Worm (Caenorhabditis elegans) whole organism, mixed stage, embryonic: ENCODE measurements around the gene str-262.

Experiments used
- M03D4.4 ChIP-seq: sonication (generic microtip); optimal IDR thresholded peaks from 2 replicates; lab custom pipeline; 2017; ENCODE audit warnings: mild to moderate bottlenecking, missing genetic modification characterization, missing compliant biosample characterization
- bed-3 ChIP-seq: fragments of 200-800 bp; sonication (Bioruptor generic); optimal IDR thresholded peaks from 3 replicates; lab custom pipeline; 2018; ENCODE audit warnings: mild to moderate bottlenecking, missing genetic modification characterization, moderate library complexity, missing compliant biosample characterization
- blmp-1 ChIP-seq: fragments of 150-350 bp; optimal IDR thresholded peaks from 2 replicates; lab custom pipeline; 2014; ENCODE audit warnings: missing biosample characterization, missing genetic modification characterization
- ceh-39 ChIP-seq: fragments of 150-350 bp; optimal IDR thresholded peaks from 2 replicates; lab custom pipeline; 2014; ENCODE audit warnings: missing biosample characterization, missing genetic modification characterization
- ceh-43 ChIP-seq: fragments of 200-800 bp; sonication (Bioruptor generic); optimal IDR thresholded peaks from 2 replicates; lab custom pipeline; 2018; ENCODE audit warnings: mild to moderate bottlenecking, missing genetic modification characterization, moderate library complexity, missing compliant biosample characterization
- ces-1 ChIP-seq: fragments of 150-350 bp; optimal IDR thresholded peaks from 2 replicates; lab custom pipeline; 2014; ENCODE audit warnings: missing biosample characterization, missing genetic modification reagents, missing genetic modification characterization
- cnd-1 ChIP-seq: fragments of 200-800 bp; sonication (Bioruptor generic); optimal IDR thresholded peaks from 2 replicates; lab custom pipeline; 2018; ENCODE audit warnings: mild to moderate bottlenecking, missing genetic modification characterization, missing compliant biosample characterization
- drap-1 ChIP-seq: fragments of 200-800 bp; sonication (Bioruptor generic); optimal IDR thresholded peaks from 3 replicates; lab custom pipeline; 2018; ENCODE audit warnings: mild to moderate bottlenecking, missing genetic modification characterization, missing compliant biosample characterization
- elt-3 ChIP-seq: fragments of 150-350 bp; optimal IDR thresholded peaks from 2 replicates; lab custom pipeline; 2014; ENCODE audit warnings: missing biosample characterization, missing genetic modification characterization
- flh-1 ChIP-seq: fragments of 200-800 bp; sonication (Bioruptor generic); optimal IDR thresholded peaks from 2 replicates; lab custom pipeline; 2018; ENCODE audit warnings: mild to moderate bottlenecking, missing genetic modification characterization, moderate library complexity, missing compliant biosample characterization
- ham-2 ChIP-seq: fragments of 200-800 bp; sonication (Bioruptor generic); optimal IDR thresholded peaks from 2 replicates; lab custom pipeline; 2018; ENCODE audit warnings: mild to moderate bottlenecking, missing genetic modification characterization, missing compliant biosample characterization
- hlh-1 ChIP-seq: fragments of 150-350 bp; optimal IDR thresholded peaks from 2 replicates; lab custom pipeline; 2014; ENCODE audit warnings: missing biosample characterization, missing genetic modification reagents, missing genetic modification characterization
- lin-13 ChIP-seq: fragments of 150-350 bp; optimal IDR thresholded peaks from 2 replicates; lab custom pipeline; 2014; ENCODE audit warnings: missing biosample characterization, missing genetic modification characterization
- lsy-2 ChIP-seq: fragments of 150-350 bp; optimal IDR thresholded peaks from 2 replicates; lab custom pipeline; 2014; ENCODE audit warnings: missing biosample characterization, missing genetic modification characterization
- mep-1 ChIP-seq: fragments of 150-350 bp; optimal IDR thresholded peaks from 2 replicates; lab custom pipeline; 2017; ENCODE audit warnings: missing biosample characterization, missing genetic modification reagents, missing genetic modification characterization, inconsistent platforms
- mls-2 ChIP-seq: sonication (generic microtip); optimal IDR thresholded peaks from 2 replicates; lab custom pipeline; 2016; ENCODE audit warnings: mild to moderate bottlenecking, missing genetic modification characterization, moderate library complexity, missing compliant biosample characterization
- nhr-12 ChIP-seq: fragments of 150-350 bp; optimal IDR thresholded peaks from 2 replicates; lab custom pipeline; 2014; ENCODE audit warnings: missing biosample characterization, missing genetic modification characterization
- nhr-2 ChIP-seq: fragments of 150-350 bp; optimal IDR thresholded peaks from 2 replicates; lab custom pipeline; 2014; ENCODE audit warnings: missing biosample characterization, missing genetic modification characterization
- nhr-237 ChIP-seq: fragments of 150-350 bp; optimal IDR thresholded peaks from 2 replicates; lab custom pipeline; 2014; ENCODE audit warnings: missing biosample characterization, missing genetic modification characterization
- nhr-76 ChIP-seq: sonication (generic microtip); optimal IDR thresholded peaks from 2 replicates; lab custom pipeline; 2017; ENCODE audit warnings: missing biosample characterization, missing genetic modification characterization
- pha-4 ChIP-seq: fragments of 150-350 bp; optimal IDR thresholded peaks from 2 replicates; lab custom pipeline; 2018; ENCODE audit warnings: missing biosample characterization, missing genetic modification reagents, missing genetic modification characterization
- sem-2 ChIP-seq: fragments of 200-800 bp; sonication (Bioruptor generic); optimal IDR thresholded peaks from 2 replicates; lab custom pipeline; 2018; ENCODE audit warnings: mild to moderate bottlenecking, missing genetic modification characterization, missing compliant biosample characterization
- snpc-4 ChIP-seq: fragments of 150-350 bp; optimal IDR thresholded peaks from 2 replicates; lab custom pipeline; 2014; ENCODE audit warnings: missing biosample characterization, missing genetic modification characterization
- sptf-1 ChIP-seq: sonication (generic microtip); optimal IDR thresholded peaks from 2 replicates; lab custom pipeline; 2017; ENCODE audit warnings: mild to moderate bottlenecking, missing genetic modification characterization, moderate library complexity, missing compliant biosample characterization
- tbx-8 ChIP-seq: fragments of 200-800 bp; sonication (Bioruptor generic); optimal IDR thresholded peaks from 2 replicates; lab custom pipeline; 2018; ENCODE audit warnings: mild to moderate bottlenecking, missing genetic modification characterization, moderate library complexity, missing compliant biosample characterization
- unc-120 ChIP-seq: sonication (generic microtip); optimal IDR thresholded peaks from 2 replicates; lab custom pipeline; 2017; ENCODE audit warnings: missing genetic modification characterization, missing compliant biosample characterization; ENCODE audit not compliant: poor library complexity, severe bottlenecking
- unc-39 ChIP-seq: fragments of 150-350 bp; optimal IDR thresholded peaks from 2 replicates; lab custom pipeline; 2014; ENCODE audit warnings: missing biosample characterization, missing genetic modification characterization
- unc-62 ChIP-seq: fragments of 150-350 bp; optimal IDR thresholded peaks from 2 replicates; lab custom pipeline; 2014; ENCODE audit warnings: missing biosample characterization, missing genetic modification reagents, missing genetic modification characterization
- zip-8 ChIP-seq: fragments of 150-350 bp; optimal IDR thresholded peaks from 2 replicates; lab custom pipeline; 2014; ENCODE audit warnings: missing biosample characterization, missing genetic modification characterization
- ztf-11 ChIP-seq: fragments of 150-350 bp; optimal IDR thresholded peaks from 2 replicates; lab custom pipeline; 2014; ENCODE audit warnings: missing biosample characterization, missing genetic modification characterization

Gene str-262

DNA sequence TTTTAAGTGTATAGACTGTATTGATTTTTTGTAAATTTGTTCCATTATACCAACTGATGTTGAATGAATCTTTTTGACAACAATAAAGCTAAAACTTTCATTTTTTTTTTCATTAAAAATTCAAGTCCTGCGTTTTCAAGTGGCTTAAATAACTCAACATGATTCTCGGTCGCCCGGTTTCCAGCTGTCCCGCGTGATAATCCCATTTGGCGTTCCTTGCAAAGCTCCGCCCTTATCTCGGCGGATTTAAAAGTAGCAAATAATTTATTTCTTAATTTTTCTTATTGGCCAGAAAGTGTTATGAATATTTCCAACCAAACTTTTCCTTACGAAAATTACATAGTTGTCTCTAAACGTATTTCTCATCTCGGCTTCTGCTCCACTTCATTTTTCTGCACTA, 3.6 kb upstream of the str-262 start, which contains the start of gene str-20:
str-20 (plus strand) TSS at position 301 of the 400 bp plus-strand sequence.
- TF ChIP-seq cnd-1 (no peak), mls-2 (no peak), lsy-2 (no peak), ztf-11 (tag; lab: Kevin White, UChicago) (no peak), ces-1 (GFP tag; lab: Kevin White, UChicago) (no peak), snpc-4 (tag; lab: Kevin White, UChicago) (no peak), nhr-12 (no peak), ham-2 (GFP tag; lab: Kevin White, UChicago) (no peak)

DNA sequence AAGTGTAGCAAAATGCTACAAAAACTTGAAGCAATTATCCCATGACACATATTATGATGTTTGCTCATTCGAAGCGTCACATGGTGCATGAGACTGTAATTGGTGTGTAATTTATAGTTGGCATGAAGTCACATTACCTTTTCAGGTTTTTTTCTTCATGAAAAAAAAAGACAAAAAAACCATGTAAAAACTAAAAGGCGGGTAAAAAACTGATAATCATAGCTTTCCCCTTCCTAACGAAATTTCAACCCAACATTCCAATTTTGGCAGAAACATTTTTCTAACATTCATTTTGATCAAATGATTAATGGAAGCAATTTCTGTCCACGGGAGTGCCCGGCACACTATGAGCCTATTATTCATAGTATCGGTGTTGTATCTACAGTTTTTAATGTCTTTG, 4.5 kb downstream of the str-262 start, which contains the start of gene sri-4:
sri-4 (plus strand) TSS at position 301 of the 400 bp plus-strand sequence.
- TF ChIP-seq flh-1 (GFP tag; lab: Kevin White, UChicago) = no peak
- TF ChIP-seq sptf-1 (tag; lab: Kevin White, UChicago) = no peak
- no peak for TF ChIP-seq snpc-4 (tag; lab: Kevin White, UChicago)
- no peak for TF ChIP-seq ceh-39
- TF ChIP-seq drap-1 (GFP tag; lab: Kevin White, UChicago) = no peak
- no peak for TF ChIP-seq elt-3
- no peak for TF ChIP-seq pha-4 (tag; lab: Kevin White, UChicago)
- no peak for TF ChIP-seq unc-120
- no peak for TF ChIP-seq tbx-8 (GFP tag; lab: Kevin White, UChicago)
- TF ChIP-seq zip-8 = no peak
- no peak for TF ChIP-seq lsy-2
- TF ChIP-seq ham-2 (GFP tag; lab: Kevin White, UChicago) = no peak
- no peak for TF ChIP-seq mep-1 (tag; lab: Kevin White, UChicago)
- TF ChIP-seq ces-1 (GFP tag; lab: Kevin White, UChicago) = no peak
- no peak for TF ChIP-seq lin-13 (tag; lab: Kevin White, UChicago)
- no peak for TF ChIP-seq blmp-1 (tag; lab: Kevin White, UChicago)
- TF ChIP-seq nhr-76 = no peak

DNA sequence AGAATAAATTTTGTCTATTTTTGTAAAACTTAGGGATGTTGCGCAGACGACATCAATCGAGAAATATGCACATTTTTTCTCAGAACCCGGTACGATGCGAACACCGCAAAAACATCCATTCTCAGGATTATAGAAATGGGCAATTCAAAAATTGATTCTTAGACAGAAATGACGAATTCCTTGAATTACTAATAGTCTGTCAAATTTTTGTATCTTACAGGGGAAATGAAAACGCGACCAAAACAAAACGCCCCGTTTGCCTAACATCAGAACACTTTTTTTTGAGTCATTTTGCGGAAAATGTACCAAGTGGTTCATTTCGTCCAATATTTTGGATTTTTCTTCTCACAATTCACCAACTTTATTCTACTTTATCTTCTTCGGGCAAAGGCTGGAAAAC, 9.2 kb downstream of the str-262 start, which contains the start of gene str-134:
str-134 (plus strand) TSS at position 301 of the 400 bp plus-strand sequence.
- TF ChIP-seq zip-8 = no peak
- TF ChIP-seq mep-1 (tag; lab: Kevin White, UChicago) = no peak
- TF ChIP-seq nhr-237 (tag; lab: Kevin White, UChicago) = no peak
- no peak for TF ChIP-seq ham-2 (GFP tag; lab: Kevin White, UChicago)
- no peak for TF ChIP-seq snpc-4 (tag; lab: Kevin White, UChicago)
- TF ChIP-seq drap-1 (GFP tag; lab: Kevin White, UChicago) = no peak
- no peak for TF ChIP-seq mls-2
- TF ChIP-seq M03D4.4 (tag; lab: Kevin White, UChicago) = no peak
- no peak for TF ChIP-seq nhr-76
- TF ChIP-seq pha-4 (tag; lab: Kevin White, UChicago) = no peak

DNA sequence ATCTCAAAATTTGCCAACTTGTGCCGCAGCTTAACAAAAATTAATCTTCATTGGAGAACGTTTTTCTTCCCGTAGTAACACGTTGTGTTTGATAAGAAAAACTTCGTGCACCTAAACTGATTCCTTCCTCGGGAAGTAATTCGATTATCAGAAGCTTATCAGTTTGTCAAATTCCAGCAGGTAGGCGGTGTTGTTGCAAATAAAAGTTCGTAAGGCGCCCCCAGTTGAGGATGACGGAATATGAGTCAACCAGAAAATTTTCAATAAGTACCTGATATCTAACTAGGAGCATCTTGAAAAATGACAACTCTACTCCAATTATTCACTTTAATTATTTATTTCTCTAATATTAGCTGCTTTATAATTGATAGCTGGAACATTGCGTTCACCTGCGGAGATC, 10.8 kb downstream of the str-262 start, which contains the start of gene C05E4.7:
C05E4.7 (plus strand) TSS at position 301 of the 400 bp plus-strand sequence.
- TF ChIP-seq ztf-11 (tag; lab: Kevin White, UChicago) (no peak), unc-62 (GFP tag; lab: Kevin White, UChicago) (no peak), hlh-1 (tag; lab: Kevin White, UChicago) (no peak), zip-8 (no peak), mls-2 (no peak), drap-1 (GFP tag; lab: Kevin White, UChicago) (no peak), tbx-8 (GFP tag; lab: Kevin White, UChicago) (no peak), nhr-76 (no peak), nhr-237 (tag; lab: Kevin White, UChicago) (no peak)

DNA sequence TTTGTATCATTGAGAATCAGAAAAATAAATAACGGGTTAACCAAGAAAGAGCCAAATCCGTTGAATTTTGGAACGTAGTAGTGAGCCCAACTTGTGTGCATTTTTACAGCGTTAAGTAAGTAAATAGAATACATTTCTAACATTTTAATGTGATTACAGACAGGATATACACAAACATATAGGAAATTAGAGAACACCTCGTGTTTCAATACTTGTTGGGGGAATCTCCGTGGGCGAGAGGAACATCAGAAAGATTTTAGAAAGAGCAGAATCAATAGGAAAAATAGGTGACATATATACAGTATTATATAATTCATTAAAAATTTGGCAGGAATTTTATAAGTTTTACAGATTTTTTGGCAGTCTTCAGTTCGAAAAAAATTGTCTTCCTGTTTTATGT, 13.8 kb downstream of the str-262 start, which contains the start of gene srj-24:
srj-24 (minus strand) TSS at position 101 of the 400 bp plus-strand sequence.
- TF ChIP-seq ceh-43 (no peak), unc-62 (GFP tag; lab: Kevin White, UChicago) (no peak), drap-1 (GFP tag; lab: Kevin White, UChicago) (no peak), hlh-1 (tag; lab: Kevin White, UChicago) (no peak), mep-1 (tag; lab: Kevin White, UChicago) (no peak), nhr-76 (no peak), snpc-4 (tag; lab: Kevin White, UChicago) (no peak), pha-4 (tag; lab: Kevin White, UChicago) (no peak), bed-3 (GFP tag; lab: Kevin White, UChicago) (no peak), lsy-2 (no peak), M03D4.4 (tag; lab: Kevin White, UChicago) (no peak), ceh-39 (no peak), ztf-11 (tag; lab: Kevin White, UChicago) (no peak), elt-3 (no peak)

DNA sequence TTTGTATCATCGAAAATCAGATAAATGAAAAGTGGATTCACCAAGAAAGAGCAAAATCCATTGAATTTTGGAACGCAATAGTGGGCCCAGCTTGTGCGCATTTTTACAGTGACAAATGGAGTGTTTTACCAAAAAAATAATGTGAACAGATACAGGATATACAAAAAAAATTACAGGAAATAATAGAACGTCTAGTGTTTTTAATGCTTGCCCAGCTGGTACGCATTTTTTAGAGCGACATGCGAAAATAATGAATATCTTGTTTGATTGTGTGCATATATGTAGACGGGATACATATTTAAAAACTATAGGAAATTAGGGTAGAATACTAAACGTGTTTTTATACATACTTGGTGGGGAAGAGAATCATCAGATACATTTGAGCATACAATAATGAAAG, 16.4 kb downstream of the str-262 start, which contains the start of gene srj-25:
srj-25 (minus strand) TSS at position 101 of the 400 bp plus-strand sequence.
- TF ChIP-seq ceh-43 = no peak
- no peak for TF ChIP-seq sptf-1 (tag; lab: Kevin White, UChicago)
- TF ChIP-seq hlh-1 (tag; lab: Kevin White, UChicago) = no peak
- no peak for TF ChIP-seq sem-2 (GFP tag; lab: Kevin White, UChicago)
- no peak for TF ChIP-seq nhr-2 (tag; lab: Kevin White, UChicago)
- TF ChIP-seq ztf-11 (tag; lab: Kevin White, UChicago) = no peak
- no peak for TF ChIP-seq zip-8
- TF ChIP-seq elt-3 = no peak
- TF ChIP-seq unc-39 = no peak
